Fruit fly (Drosophila melanogaster): ENCODE results near the gene mtrm.

The mtrm gene

DNA sequence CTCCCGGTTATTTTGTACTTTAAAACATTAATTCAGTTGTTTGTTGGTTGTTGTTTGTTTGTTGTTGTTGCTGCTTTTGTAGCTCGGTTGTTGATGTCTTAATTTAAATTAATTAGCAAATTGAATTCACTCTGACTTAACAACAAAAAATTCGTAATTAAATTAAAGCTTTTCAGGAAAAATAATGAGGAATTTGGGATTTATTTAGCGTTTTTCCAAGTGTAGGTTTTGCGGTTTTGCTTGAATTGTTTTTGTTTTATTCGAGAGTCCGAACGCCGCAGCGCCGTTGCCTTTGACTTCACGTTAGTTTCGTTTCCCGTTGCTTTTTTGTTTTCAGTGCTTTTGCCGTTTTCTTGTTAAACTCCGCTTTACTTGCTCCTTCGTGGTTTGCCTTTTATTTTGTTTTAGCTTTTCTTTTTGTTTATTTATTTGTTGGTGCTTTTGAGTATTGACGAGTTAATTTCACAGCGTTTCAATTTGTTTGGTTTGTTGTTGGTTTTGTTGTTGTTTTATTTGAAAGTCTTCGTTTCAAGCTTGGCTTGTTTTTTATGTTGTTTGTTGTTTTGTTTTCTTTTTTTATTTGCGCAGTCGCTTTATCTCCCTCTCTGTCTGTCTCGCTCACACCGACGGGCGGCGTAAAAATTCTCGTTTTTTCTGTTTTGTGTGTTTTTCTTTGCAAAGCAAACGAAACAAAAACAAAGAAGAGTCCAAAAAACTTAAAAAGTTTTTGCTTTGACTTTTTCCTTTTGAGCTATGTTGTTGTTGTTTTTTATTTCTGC, 28.1 kb downstream of the mtrm start:
- no peak for TF ChIP-seq dimm (GFP tag; IDR thresholded peaks at IDR 0.05)
- TF ChIP-seq CG10147 (GFP tag; optimal IDR thresholded peaks at IDR 0.05): peak; percentile 1
- TF ChIP-seq croc (GFP tag; conservative IDR thresholded peaks at IDR 0.05): no peak
- no peak for TF ChIP-seq BEAF-32 (GFP tag; optimal IDR thresholded peaks at IDR 0.05)
- no peak for TF ChIP-seq dmrt99B (tag; optimal IDR thresholded peaks at IDR 0.05)
- TF ChIP-seq nmo (GFP tag; optimal IDR thresholded peaks at IDR 0.05): no peak
- TF ChIP-seq Sin3A (optimal IDR thresholded peaks at IDR 0.05): no peak
- TF ChIP-seq mam (GFP tag; optimal IDR thresholded peaks at IDR 0.05): peak; percentile 33
- no peak for TF ChIP-seq CG34224 (GFP tag; IDR thresholded peaks at IDR 0.05; ENCODE audit: partially characterized antibody)
- no peak for TF ChIP-seq dmrt11E (tag; optimal IDR thresholded peaks at IDR 0.05)
- no peak for TF ChIP-seq salm (tag; optimal IDR thresholded peaks at IDR 0.05)
- no peak for TF ChIP-seq Scr (GFP tag; IDR thresholded peaks at IDR 0.05; ENCODE audit: partially characterized antibody)
- no peak for TF ChIP-seq CG3726 (GFP tag; IDR thresholded peaks at IDR 0.05)
- no peak for TF ChIP-seq CG32532 (GFP tag; IDR thresholded peaks at IDR 0.05)
- TF ChIP-seq CG6254 (GFP tag; optimal IDR thresholded peaks at IDR 0.05): no peak
- TF ChIP-seq CG12659 (GFP tag; optimal IDR thresholded peaks at IDR 0.05): no peak
- TF ChIP-seq CG2202 (tag; optimal IDR thresholded peaks at IDR 0.05): no peak
- TF ChIP-seq YL-1 (GFP tag; optimal IDR thresholded peaks at IDR 0.05): no peak
- TF ChIP-seq esg (GFP tag; conservative IDR thresholded peaks at IDR 0.05): no peak
- no peak for TF ChIP-seq CG18599 (GFP tag; optimal IDR thresholded peaks at IDR 0.05)
- peak; percentile 47 for TF ChIP-seq CG18476 (GFP tag; optimal IDR thresholded peaks at IDR 0.05)
- TF ChIP-seq D19B (GFP tag; optimal IDR thresholded peaks at IDR 0.05): no peak
- no peak for TF ChIP-seq CG6689 (GFP tag; IDR thresholded peaks at IDR 0.05)
- no peak for TF ChIP-seq CkIIα-i1 (GFP tag; IDR thresholded peaks at IDR 0.05)
- TF ChIP-seq Poxn (GFP tag; IDR thresholded peaks at IDR 0.05): no peak
- TF ChIP-seq CG11093 (GFP tag; IDR thresholded peaks at IDR 0.05): no peak
- no peak for TF ChIP-seq CG14860 (GFP tag; IDR thresholded peaks at IDR 0.05; ENCODE audit: partially characterized antibody)
- TF ChIP-seq CG15601 (tag; optimal IDR thresholded peaks at IDR 0.05): no peak
- TF ChIP-seq bcd (GFP tag; optimal IDR thresholded peaks at IDR 0.05): no peak
- no peak for TF ChIP-seq otp (GFP tag; IDR thresholded peaks at IDR 0.05)
- TF ChIP-seq btn (GFP tag; optimal IDR thresholded peaks at IDR 0.05): no peak
- TF ChIP-seq Myb (GFP tag; optimal IDR thresholded peaks at IDR 0.05): no peak
- TF ChIP-seq nerfin-1 (tag; optimal IDR thresholded peaks at IDR 0.05): no peak
- peak; percentile 62 for TF ChIP-seq lilli (GFP tag; optimal IDR thresholded peaks at IDR 0.05)
- no peak for TF ChIP-seq Dll (GFP tag; IDR thresholded peaks at IDR 0.05; ENCODE audit: partially characterized antibody)
- no peak for TF ChIP-seq CG9797 (GFP tag; optimal IDR thresholded peaks at IDR 0.05)
- no peak for TF ChIP-seq CG10209 (GFP tag; optimal IDR thresholded peaks at IDR 0.05)
- TF ChIP-seq CG10321 (GFP tag; IDR thresholded peaks at IDR 0.05): no peak
- no peak for TF ChIP-seq da (GFP tag; optimal IDR thresholded peaks at IDR 0.05)
- TF ChIP-seq Ssrp (tag; optimal IDR thresholded peaks at IDR 0.05): peak; percentile 45
- no peak for TF ChIP-seq hth (optimal IDR thresholded peaks at IDR 0.05)
- TF ChIP-seq CG12744 (GFP tag; optimal IDR thresholded peaks at IDR 0.05): peak; percentile 30
- no peak for TF ChIP-seq CG9215 (GFP tag; IDR thresholded peaks at IDR 0.05)
- TF ChIP-seq CG16779 (GFP tag; IDR thresholded peaks at IDR 0.05): no peak
- no peak for TF ChIP-seq CG1529 (GFP tag; optimal IDR thresholded peaks at IDR 0.05)
- no peak for TF ChIP-seq CG17829 (tag; optimal IDR thresholded peaks at IDR 0.05)
- TF ChIP-seq nau (GFP tag; optimal IDR thresholded peaks at IDR 0.05): no peak
- TF ChIP-seq Taf1 (GFP tag; IDR thresholded peaks at IDR 0.05): no peak
- TF ChIP-seq CG2875 (GFP tag; optimal IDR thresholded peaks at IDR 0.05): no peak
- TF ChIP-seq fd3F (GFP tag; optimal IDR thresholded peaks at IDR 0.05): peak; percentile 50
